Fruit fly (Drosophila melanogaster) whole organism, embryonic: ENCODE results near the gene Arpc2.
A peak's percentile ranks its signal among the peaks of the same experiment; 100 is the strongest.

ENCODE experiments used
- CG10543 ChIP-seq: fragments of 200-800 bp; sonication (Bioruptor generic); optimal IDR thresholded peaks from 3 replicates; lab custom pipeline; 2017; ENCODE audit warnings: missing biosample characterization, mild to moderate bottlenecking, missing genetic modification characterization, moderate library complexity
- CG11696 ChIP-seq: fragments of 200-800 bp; sonication (Bioruptor generic); IDR thresholded peaks from 2 replicates; pipeline ENCODE4 v1.3.6; 2022; ENCODE audit warnings: missing biosample characterization, missing genetic modification characterization
- CG12155 ChIP-seq: fragments of 200-800 bp; sonication (Bioruptor generic); optimal IDR thresholded peaks from 3 replicates; lab custom pipeline; 2016; ENCODE audit warnings: missing biosample characterization, missing genetic modification characterization
- CG12769 ChIP-seq: fragments of 200-800 bp; sonication (Bioruptor generic); optimal IDR thresholded peaks from 2 replicates; lab custom pipeline; 2019; ENCODE audit warnings: missing biosample characterization, mild to moderate bottlenecking, missing genetic modification characterization, moderate library complexity
- CG13894 ChIP-seq: fragments of 200-800 bp; sonication (Bioruptor generic); optimal IDR thresholded peaks from 3 replicates; lab custom pipeline; 2018; ENCODE audit warnings: missing biosample characterization, mild to moderate bottlenecking, missing genetic modification characterization, moderate library complexity
- CG15601 ChIP-seq: fragments of 200-800 bp; sonication (Bioruptor generic); optimal IDR thresholded peaks from 3 replicates; lab custom pipeline; 2019; ENCODE audit warnings: missing biosample characterization, mild to moderate bottlenecking, missing genetic modification characterization, moderate library complexity
- CG16815 ChIP-seq: fragments of 200-800 bp; sonication (Bioruptor generic); optimal IDR thresholded peaks from 3 replicates; lab custom pipeline; 2017; ENCODE audit warnings: missing biosample characterization, mild to moderate bottlenecking, missing genetic modification characterization
- CG17802 ChIP-seq: fragments of 200-800 bp; sonication (Bioruptor generic); optimal IDR thresholded peaks from 2 replicates; lab custom pipeline; 2018; ENCODE audit warnings: missing biosample characterization, mild to moderate bottlenecking, missing genetic modification characterization, moderate library complexity
- CG2712 ChIP-seq: fragments of 200-800 bp; optimal IDR thresholded peaks from 3 replicates; lab custom pipeline; 2019; ENCODE audit warnings: missing biosample characterization, mild to moderate bottlenecking, missing genetic modification characterization, moderate library complexity
- CG2889 ChIP-seq: fragments of 200-800 bp; sonication (Bioruptor generic); IDR thresholded peaks from 3 replicates; pipeline ENCODE4 v1.3.6; 2022; ENCODE audit warnings: missing biosample characterization, missing genetic modification characterization
- CG42726 ChIP-seq: fragments of 200-800 bp; sonication (Bioruptor generic); IDR thresholded peaks from 2 replicates; pipeline ENCODE4 v1.3.6; 2022; ENCODE audit warnings: missing biosample characterization, missing genetic modification characterization; ENCODE audit not compliant: partially characterized antibody
- CG4424 ChIP-seq: fragments of 200-800 bp; sonication (Bioruptor generic); optimal IDR thresholded peaks from 3 replicates; lab custom pipeline; 2016; ENCODE audit warnings: missing biosample characterization, missing genetic modification characterization
- CG6683 ChIP-seq: fragments of 200-800 bp; sonication (Bioruptor generic); optimal IDR thresholded peaks from 2 replicates; lab custom pipeline; 2017; ENCODE audit warnings: missing biosample characterization, mild to moderate bottlenecking, missing genetic modification characterization, missing genetic modification reagents
- CG6854 ChIP-seq: fragments of 200-800 bp; sonication (Bioruptor generic); optimal IDR thresholded peaks from 3 replicates; lab custom pipeline; 2017; ENCODE audit warnings: missing biosample characterization, mild to moderate bottlenecking, missing genetic modification characterization
- CG8944 ChIP-seq: fragments of 200-800 bp; sonication (Bioruptor generic); optimal IDR thresholded peaks from 3 replicates; lab custom pipeline; 2016; ENCODE audit warnings: missing biosample characterization, missing genetic modification characterization
- Doc3 ChIP-seq: fragments of 200-800 bp; sonication (Bioruptor generic); IDR thresholded peaks from 3 replicates; pipeline ENCODE4 v1.3.6; 2022; ENCODE audit warnings: missing biosample characterization, missing genetic modification characterization; ENCODE audit not compliant: partially characterized antibody
- ERR ChIP-seq: fragments of 200-800 bp; sonication (Bioruptor generic); optimal IDR thresholded peaks from 2 replicates; lab custom pipeline; 2016; ENCODE audit warnings: missing biosample characterization, missing genetic modification characterization
- Ets65A ChIP-seq: fragments of 200-800 bp; sonication (Bioruptor generic); peaks from one replicate; lab custom pipeline; 2016; ENCODE audit warnings: missing biosample characterization, missing genetic modification characterization
- GATAe ChIP-seq: fragments of 200-800 bp; sonication (Bioruptor generic); conservative IDR thresholded peaks from 2 replicates; pipeline ENCODE4 v1.3.6; 2022; ENCODE audit warnings: missing biosample characterization, missing genetic modification characterization
- H15 ChIP-seq: fragments of 200-800 bp; sonication (Bioruptor generic); IDR thresholded peaks from 3 replicates; pipeline ENCODE4 v1.3.6; 2022; ENCODE audit warnings: missing biosample characterization, missing genetic modification characterization
- HmgZ ChIP-seq: fragments of 200-800 bp; sonication (Bioruptor generic); optimal IDR thresholded peaks from 2 replicates; lab custom pipeline; 2018; ENCODE audit warnings: missing biosample characterization, mild to moderate bottlenecking, missing genetic modification characterization
- MTF-1 ChIP-seq: fragments of 200-800 bp; sonication (Bioruptor generic); optimal IDR thresholded peaks from 2 replicates; lab custom pipeline; 2018; ENCODE audit warnings: missing biosample characterization, mild to moderate bottlenecking, missing genetic modification characterization, borderline replicate concordance
- NFAT ChIP-seq: fragments of 200-800 bp; sonication (Bioruptor generic); IDR thresholded peaks from 2 replicates; pipeline ENCODE4 v1.3.6; 2022; ENCODE audit warnings: missing biosample characterization, missing genetic modification characterization
- Opbp ChIP-seq: fragments of 200-800 bp; sonication (Bioruptor generic); IDR thresholded peaks from 3 replicates; pipeline ENCODE4 v1.3.6; 2022; ENCODE audit warnings: missing biosample characterization, missing genetic modification characterization; ENCODE audit not compliant: partially characterized antibody
- Poxn ChIP-seq: fragments of 200-800 bp; sonication (Bioruptor generic); IDR thresholded peaks from 2 replicates; pipeline ENCODE4 v1.3.6; 2022; ENCODE audit warnings: missing biosample characterization, missing genetic modification characterization
- aop ChIP-seq: fragments of 200-800 bp; sonication (Bioruptor generic); IDR thresholded peaks from 2 replicates; pipeline ENCODE4 v1.3.6; 2022; ENCODE audit warnings: missing biosample characterization, missing genetic modification characterization
- ap ChIP-seq: fragments of 200-800 bp; sonication (Bioruptor generic); IDR thresholded peaks from 2 replicates; pipeline ENCODE4 v1.3.6; 2022; ENCODE audit warnings: missing biosample characterization, missing genetic modification characterization
- bigmax ChIP-seq: fragments of 200-800 bp; sonication (Bioruptor generic); optimal IDR thresholded peaks from 2 replicates; lab custom pipeline; 2018; ENCODE audit warnings: missing biosample characterization, mild to moderate bottlenecking, missing genetic modification characterization
- br ChIP-seq: fragments of >200 bp; optimal IDR thresholded peaks from 2 replicates; lab custom pipeline; 2017
- caup ChIP-seq: fragments of 200-800 bp; sonication (Bioruptor generic); optimal IDR thresholded peaks from 3 replicates; lab custom pipeline; 2017; ENCODE audit warnings: missing biosample characterization, mild to moderate bottlenecking, missing genetic modification characterization, moderate library complexity; ENCODE audit not compliant: severe bottlenecking
- chm ChIP-seq: fragments of 200-800 bp; sonication (Bioruptor generic); IDR thresholded peaks from 2 replicates; pipeline ENCODE4 v1.3.6; 2022; ENCODE audit warnings: missing biosample characterization, missing genetic modification characterization
- ci ChIP-seq: fragments of 200-800 bp; sonication (Bioruptor generic); IDR thresholded peaks from 3 replicates; pipeline ENCODE4 v1.3.6; 2022; ENCODE audit warnings: missing biosample characterization, missing genetic modification characterization
- dpn ChIP-seq, 2 experiments: fragments of 200-800 bp; sonication (Bioruptor generic); optimal IDR thresholded peaks; 3 replicates each; lab custom pipeline; 2016; ENCODE audit warnings: missing biosample characterization in 2 of 2, missing genetic modification characterization in 2 of 2
- en ChIP-seq: fragments of 200-800 bp; sonication (Bioruptor generic); optimal IDR thresholded peaks from 2 replicates; lab custom pipeline; 2016; ENCODE audit warnings: missing biosample characterization, missing genetic modification characterization
- fd64A ChIP-seq: fragments of 200-800 bp; sonication (Bioruptor generic); optimal IDR thresholded peaks from 3 replicates; lab custom pipeline; 2018; ENCODE audit warnings: missing biosample characterization, mild to moderate bottlenecking, missing genetic modification characterization
- gem ChIP-seq: fragments of 200-800 bp; sonication (Bioruptor generic); optimal IDR thresholded peaks from 2 replicates; lab custom pipeline; 2019; ENCODE audit warnings: missing biosample characterization, mild to moderate bottlenecking, missing genetic modification characterization, moderate library complexity
- her ChIP-seq: fragments of 200-800 bp; sonication (Bioruptor generic); optimal IDR thresholded peaks from 2 replicates; lab custom pipeline; 2016; ENCODE audit warnings: missing biosample characterization, missing genetic modification characterization
- kah ChIP-seq: fragments of 200-800 bp; sonication (Bioruptor generic); optimal IDR thresholded peaks from 2 replicates; lab custom pipeline; 2018; ENCODE audit warnings: missing biosample characterization, mild to moderate bottlenecking, missing genetic modification characterization
- lab ChIP-seq: fragments of 200-800 bp; sonication (Bioruptor generic); optimal IDR thresholded peaks from 3 replicates; lab custom pipeline; 2017; ENCODE audit warnings: missing biosample characterization, missing genetic modification characterization, mild to moderate bottlenecking, moderate library complexity, missing genetic modification reagents
- oc ChIP-seq: fragments of 200-800 bp; sonication (Bioruptor generic); optimal IDR thresholded peaks from 2 replicates; lab custom pipeline; 2018; ENCODE audit warnings: missing biosample characterization, mild to moderate bottlenecking, missing genetic modification characterization, moderate library complexity
- otp ChIP-seq: fragments of 200-800 bp; sonication (Bioruptor generic); IDR thresholded peaks from 3 replicates; pipeline ENCODE4, ENCODE4 v1.3.6; 2022; ENCODE audit warnings: missing biosample characterization, missing genetic modification characterization
- pfk ChIP-seq: fragments of 200-800 bp; sonication (Bioruptor generic); optimal IDR thresholded peaks from 2 replicates; lab custom pipeline; 2018; ENCODE audit warnings: missing biosample characterization, mild to moderate bottlenecking, missing genetic modification characterization, moderate library complexity
- pho ChIP-seq: fragments of 200-800 bp; sonication (Bioruptor generic); optimal IDR thresholded peaks from 2 replicates; lab custom pipeline; 2016; ENCODE audit warnings: missing biosample characterization, missing genetic modification characterization
- pros ChIP-seq: fragments of 200-800 bp; sonication (Bioruptor generic); optimal IDR thresholded peaks from 3 replicates; lab custom pipeline; 2019; ENCODE audit warnings: missing biosample characterization, mild to moderate bottlenecking, missing genetic modification characterization, moderate library complexity
- slp2 ChIP-seq: fragments of 200-800 bp; sonication (Bioruptor generic); optimal IDR thresholded peaks from 2 replicates; lab custom pipeline; 2016; ENCODE audit warnings: missing biosample characterization, missing genetic modification characterization
- so ChIP-seq: fragments of 200-800 bp; sonication (Bioruptor generic); IDR thresholded peaks from 3 replicates; pipeline ENCODE4 v1.3.6; 2022; ENCODE audit warnings: missing biosample characterization, missing genetic modification characterization
- tup ChIP-seq: fragments of 200-800 bp; sonication (Bioruptor generic); optimal IDR thresholded peaks from 2 replicates; lab custom pipeline; 2016; ENCODE audit warnings: missing biosample characterization, mild to moderate bottlenecking, missing genetic modification characterization, moderate library complexity
- twi ChIP-seq: fragments of 200-800 bp; optimal IDR thresholded peaks from 2 replicates; lab custom pipeline; 2019; ENCODE audit warnings: missing biosample characterization, mild to moderate bottlenecking, missing genetic modification characterization, moderate library complexity
- unpg ChIP-seq: fragments of 200-800 bp; sonication (Bioruptor generic); optimal IDR thresholded peaks from 3 replicates; lab custom pipeline; 2018; ENCODE audit warnings: missing biosample characterization, mild to moderate bottlenecking, missing genetic modification characterization, moderate library complexity
- usp ChIP-seq: fragments of >200 bp; optimal IDR thresholded peaks from 2 replicates; lab custom pipeline; 2017; ENCODE audit warnings: missing biosample characterization, missing genetic modification characterization

Arpc2 gene

DNA sequence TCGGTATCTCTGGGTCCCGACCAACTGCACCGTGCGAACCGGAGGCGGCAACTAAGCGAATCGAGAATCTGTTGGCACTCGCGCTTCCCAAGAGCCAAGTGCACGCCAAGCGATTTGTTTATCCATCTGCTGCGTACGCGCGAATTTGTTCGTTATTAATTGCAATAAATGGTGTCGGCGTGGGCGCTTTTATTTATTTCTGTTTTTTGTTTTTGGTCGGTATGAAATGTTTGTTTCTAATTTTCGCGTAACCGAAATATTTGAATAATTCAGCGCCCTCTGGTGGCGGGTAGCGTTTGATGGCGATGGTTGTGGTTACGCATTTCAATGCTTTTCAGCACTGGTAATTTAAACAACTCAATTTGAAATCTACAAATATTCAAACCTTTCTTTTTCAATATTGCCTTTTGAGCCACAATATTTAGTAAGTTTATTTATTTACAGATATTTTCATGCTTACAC lies 2.1 kb upstream of the Arpc2 start, which contains the start of gene CG10947 (continued):
- TF ChIP-seq NFAT (GFP tag; lab: Robert Waterston, UW) (peak; percentile 64), MTF-1 (GFP tag; lab: Kevin White, UChicago) (peak; percentile 50), GATAe (GFP tag; lab: Robert Waterston, UW) (no peak), CG12155 (GFP tag; lab: Kevin White, UChicago) (peak; percentile 45), CG42726 (GFP tag; lab: Robert Waterston, UW) (peak; percentile 61), usp (GFP tag; lab: Kevin White, UChicago) (no peak), gem (tag; lab: Kevin White, UChicago) (peak; percentile 48), Poxn (GFP tag; lab: Robert Waterston, UW) (no peak), tup (peak; percentile 21), bigmax (GFP tag; lab: Kevin White, UChicago) (peak; percentile 10), pho (GFP tag; lab: Kevin White, UChicago) (peak; percentile 64), H15 (GFP tag; lab: Robert Waterston, UW) (0 out of 3 replicates have a peak, but pooled peaks have one; percentile 36), slp2 (GFP tag; lab: Kevin White, UChicago) (peak; percentile 68), chm (GFP tag; lab: Robert Waterston, UW) (peak; percentile 74), unpg (GFP tag; lab: Kevin White, UChicago) (peak; percentile 63), CG15601 (peak; percentile 64), CG11696 (GFP tag; lab: Robert Waterston, UW) (no peak), CG13894 (tag; lab: Kevin White, UChicago) (no peak), CG6683 (GFP tag; lab: Kevin White, UChicago) (no peak), en (GFP tag; lab: Kevin White, UChicago) (peak; percentile 72), ci (peak; percentile 90), CG12769 (tag; lab: Kevin White, UChicago) (no peak), CG2712 (tag; lab: Kevin White, UChicago) (peak; percentile 47), so (GFP tag; lab: Robert Waterston, UW) (peak; percentile 30; the same call in 1 of the 3 replicates), Ets65A (GFP tag; lab: Kevin White, UChicago) (peak; percentile 91), her (peak; percentile 52), lab (peak; percentile 71), CG17802 (peak; percentile 44), kah (GFP tag; lab: Kevin White, UChicago) (peak; percentile 32), fd64A (no peak), br (lab: Kevin White, UChicago) (no peak), dpn (GFP tag; optimal IDR thresholded peaks at IDR 0.05; lab: Kevin White, UChicago) (peak; percentile 75 to 84), CG10543 (GFP tag; lab: Kevin White, UChicago) (peak; percentile 6), HmgZ (tag; lab: Kevin White, UChicago) (peak; percentile 65), CG6854 (GFP tag; lab: Kevin White, UChicago) (peak; percentile 29), Doc3 (GFP tag; lab: Robert Waterston, UW) (0 out of 3 replicates have a peak, but pooled peaks have one; percentile 18), CG4424 (GFP tag; lab: Kevin White, UChicago) (peak; percentile 74), otp (GFP tag; lab: Robert Waterston, UW) (peak; percentile 75; the same call in 2 of the 3 replicates), Opbp (GFP tag; lab: Robert Waterston, UW) (peak; percentile 69; the same call in 2 of the 3 replicates), CG2889 (GFP tag; lab: Robert Waterston, UW) (0 out of 3 replicates have a peak, but pooled peaks have one; percentile 4), pros (no peak), pfk (no peak), aop (GFP tag; lab: Robert Waterston, UW) (no peak), CG16815 (GFP tag; lab: Kevin White, UChicago) (peak; percentile 27), oc (tag; lab: Kevin White, UChicago) (no peak), ERR (peak; percentile 54), CG8944 (GFP tag; lab: Kevin White, UChicago) (peak; percentile 53), caup (GFP tag; lab: Kevin White, UChicago) (peak; percentile 82), ap (GFP tag; lab: Robert Waterston, UW) (no peak), twi (tag; lab: Kevin White, UChicago) (no peak)
